Worm (Caenorhabditis elegans): ENCODE results near the gene acl-3.
A peak's percentile ranks its signal among the peaks of the same experiment; 100 is the strongest.

The acl-3 gene

ce11 chrIV:11635437-11636408 is 16.1 kb downstream of the acl-3 start, which contains the start of gene mars-1:
TSS of gene mars-1 (minus strand) at chrIV:11635487.
- peak; percentile 12 to 80 for TF ChIP-seq lsy-2 (tag; optimal IDR thresholded peaks at IDR 0.05)
- TF ChIP-seq dmd-6 (GFP tag; IDR thresholded peaks at IDR 0.05), result 0 out of 2 replicates have a peak, but pooled peaks have one; percentile 20
- TF ChIP-seq T26A8.4 (GFP tag; IDR thresholded peaks at IDR 0.05), result no peak
- TF ChIP-seq zfp-2 (tag; optimal IDR thresholded peaks at IDR 0.05), result no peak
- TF ChIP-seq mes-2 (tag; optimal IDR thresholded peaks at IDR 0.05; ENCODE audit: poor library complexity, severe bottlenecking), result peak; percentile 82
- no peak for TF ChIP-seq nhr-76 (tag; optimal IDR thresholded peaks at IDR 0.05)
- TF ChIP-seq gei-8 (GFP tag; optimal IDR thresholded peaks at IDR 0.05), result no peak
- peak; percentile 41 for TF ChIP-seq nhr-28 (tag; optimal IDR thresholded peaks at IDR 0.05)
- no peak for TF ChIP-seq lim-7 (GFP tag; IDR thresholded peaks at IDR 0.05)
- no peak for TF ChIP-seq nhr-102 (tag; optimal IDR thresholded peaks at IDR 0.05)
- TF ChIP-seq attf-4 (tag; optimal IDR thresholded peaks at IDR 0.05), result no peak
- no peak for TF ChIP-seq nhr-111 (GFP tag; optimal IDR thresholded peaks at IDR 0.05)
- peak; percentile 66 for TF ChIP-seq nhr-11 (tag; optimal IDR thresholded peaks at IDR 0.05)
- no peak for TF ChIP-seq ceh-20 (GFP tag; IDR thresholded peaks at IDR 0.05)
- TF ChIP-seq tra-1 (GFP tag; IDR thresholded peaks at IDR 0.05), result no peak
- TF ChIP-seq ama-1 (optimal IDR thresholded peaks at IDR 0.05), result no peak
- no peak for TF ChIP-seq F10B5.3 (tag; optimal IDR thresholded peaks at IDR 0.05)
- TF ChIP-seq zip-11 (GFP tag; IDR thresholded peaks at IDR 0.05), result no peak
- no peak for TF ChIP-seq F26F4.8 (GFP tag; conservative IDR thresholded peaks at IDR 0.05)
- TF ChIP-seq mdt-29 (GFP tag; IDR thresholded peaks at IDR 0.05), result no peak
- TF ChIP-seq mxl-2 (GFP tag; conservative IDR thresholded peaks at IDR 0.05), result no peak
- TF ChIP-seq fkh-10 (GFP tag; optimal IDR thresholded peaks at IDR 0.05), result no peak
- TF ChIP-seq hlh-30 (tag; optimal IDR thresholded peaks at IDR 0.05; ENCODE audit: insufficient read depth), result peak; percentile 64
- no peak for TF ChIP-seq snpc-1.2 (GFP tag; IDR thresholded peaks at IDR 0.05)
- TF ChIP-seq unc-130 (GFP tag; optimal IDR thresholded peaks at IDR 0.05), result peak; percentile 50
- peak in 1 of 2 experiments; percentile 15 for TF ChIP-seq mdl-1 (tag; optimal IDR thresholded peaks at IDR 0.05)
- TF ChIP-seq ceh-82 (tag; optimal IDR thresholded peaks at IDR 0.05), result no peak
- TF ChIP-seq ceh-44 (GFP tag; IDR thresholded peaks at IDR 0.05), result 0 out of 2 replicates have a peak, but pooled peaks have one; percentile 33
- TF ChIP-seq F37D6.2 (tag; optimal IDR thresholded peaks at IDR 0.05), result peak; percentile 33
- no peak for TF ChIP-seq ZK546.5 (tag; optimal IDR thresholded peaks at IDR 0.05)
- TF ChIP-seq dmd-9 (GFP tag; IDR thresholded peaks at IDR 0.05), result peak; percentile 36; the same call in 1 of the 2 replicates
- TF ChIP-seq lir-3 (tag; optimal IDR thresholded peaks at IDR 0.05), result no peak
- TF ChIP-seq ceh-28 (tag; optimal IDR thresholded peaks at IDR 0.05), result no peak
- peak; percentile 45 for TF ChIP-seq dve-1 (tag; optimal IDR thresholded peaks at IDR 0.05; ENCODE audit: insufficient read depth)
- no peak for TF ChIP-seq ctbp-1 (GFP tag; IDR thresholded peaks at IDR 0.05)
- TF ChIP-seq hmg-1.1 (GFP tag; IDR thresholded peaks at IDR 0.05), result 0 out of 2 replicates have a peak, but pooled peaks have one; percentile 14
- TF ChIP-seq nhr-25 (tag; optimal IDR thresholded peaks at IDR 0.05; ENCODE audit: borderline replicate concordance, insufficient read depth), result no peak
- TF ChIP-seq hif-1 (tag; optimal IDR thresholded peaks at IDR 0.05), result peak in 1 of 2 experiments; percentile 74
- TF ChIP-seq pqm-1 (tag; optimal IDR thresholded peaks at IDR 0.05), result no peak
- TF ChIP-seq madf-5 (GFP tag; IDR thresholded peaks at IDR 0.05), result no peak
- TF ChIP-seq ceh-32 (tag; optimal IDR thresholded peaks at IDR 0.05; ENCODE audit: poor library complexity), result no peak
- peak; percentile 62 for TF ChIP-seq dpl-1 (GFP tag; optimal IDR thresholded peaks at IDR 0.05)
- TF ChIP-seq T20F7.1 (GFP tag; optimal IDR thresholded peaks at IDR 0.05), result peak; percentile 81
- no peak for TF ChIP-seq set-16 (GFP tag; IDR thresholded peaks at IDR 0.05)
- TF ChIP-seq Y5F2A.4 (GFP tag; optimal IDR thresholded peaks at IDR 0.05), result no peak
- TF ChIP-seq lin-39 (tag; optimal IDR thresholded peaks at IDR 0.05), result no peak
- TF ChIP-seq D1046.2 (GFP tag; IDR thresholded peaks at IDR 0.05), result no peak
- TF ChIP-seq lin-29 (GFP tag; IDR thresholded peaks at IDR 0.05), result no peak

Data from whole organism, L4 larva.